Worm (Caenorhabditis elegans) whole organism, late embryonic: Measurements from ENCODE around the gene B0228.6.

Experiments
- ama-1 ChIP-seq: fragments of 150-350 bp; optimal IDR thresholded peaks from 2 replicates; lab custom pipeline; 2014
- ceh-6 ChIP-seq: fragments of 200-800 bp; sonication (Bioruptor generic); optimal IDR thresholded peaks from 2 replicates; lab custom pipeline; 2018; ENCODE audit warnings: mild to moderate bottlenecking, missing genetic modification characterization, missing compliant biosample characterization
- elt-2 ChIP-seq: sonication (generic microtip); optimal IDR thresholded peaks from 2 replicates; lab custom pipeline; 2016; ENCODE audit warnings: missing genetic modification reagents, missing genetic modification characterization, missing compliant biosample characterization
- hlh-15 ChIP-seq: sonication (generic microtip); optimal IDR thresholded peaks from 2 replicates; lab custom pipeline; 2016; ENCODE audit warnings: missing genetic modification characterization, missing compliant biosample characterization

DNA sequence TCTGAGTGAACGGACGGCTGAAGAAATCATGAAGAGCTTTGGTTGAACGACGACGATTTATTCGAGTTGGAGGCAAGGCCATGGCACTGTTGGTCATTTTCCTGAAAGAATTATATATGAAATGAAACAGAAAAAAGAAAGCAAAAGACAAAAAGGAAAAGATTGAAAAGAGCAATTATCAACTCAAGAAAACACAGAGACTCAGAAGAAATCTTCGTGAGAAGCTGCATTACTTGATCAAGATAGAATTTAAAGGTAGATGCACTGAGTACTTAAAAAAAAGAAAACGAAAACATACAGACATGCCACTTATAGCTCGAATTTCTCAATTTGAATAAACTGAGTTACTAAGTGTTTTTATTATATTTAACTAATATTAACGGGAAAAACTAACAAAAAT lies 36.5 kb downstream of the B0228.6 start, which contains the start of gene cpna-5:
- TF ChIP-seq hlh-15 (tag; lab: Kevin White, UChicago) = no peak
- TF ChIP-seq ama-1 = no peak
- TF ChIP-seq elt-2 (tag; lab: Kevin White, UChicago) = no peak
- no peak for TF ChIP-seq ceh-6
